Worm (Caenorhabditis elegans): ENCODE measurements around the gene best-20.

DNA sequence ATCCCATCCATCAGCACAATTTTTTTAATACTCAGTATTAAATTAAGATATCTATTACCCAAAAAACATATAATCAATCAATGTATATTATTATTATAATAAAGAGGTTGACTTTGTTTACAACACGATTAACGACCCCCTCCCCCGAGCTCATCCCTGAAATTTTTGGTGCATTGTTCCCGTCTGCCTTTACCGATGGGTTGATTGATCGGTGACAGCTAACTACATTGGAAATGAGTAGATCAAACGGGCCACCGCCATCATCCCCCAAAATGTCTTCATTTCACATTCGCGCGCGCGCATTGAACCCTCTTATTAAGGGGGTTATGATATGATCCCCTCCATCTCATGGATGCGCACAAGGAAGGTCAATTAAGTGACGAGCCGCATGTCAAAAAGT, 3.8 kb downstream of the best-20 start:
- TF ChIP-seq egl-27 (tag; optimal IDR thresholded peaks at IDR 0.05) (no peak), ceh-82 (tag; optimal IDR thresholded peaks at IDR 0.05) (no peak), aly-2 (tag; optimal IDR thresholded peaks at IDR 0.05) (no peak), elt-3 (tag; optimal IDR thresholded peaks at IDR 0.05) (no peak), pqm-1 (tag; optimal IDR thresholded peaks at IDR 0.05) (no peak), zag-1 (tag; optimal IDR thresholded peaks at IDR 0.05) (no peak), snpc-4 (tag; optimal IDR thresholded peaks at IDR 0.05) (no peak), tbx-2 (tag; optimal IDR thresholded peaks at IDR 0.05) (no peak), unc-39 (tag; optimal IDR thresholded peaks at IDR 0.05) (no peak), skn-1 (tag; optimal IDR thresholded peaks at IDR 0.05) (no peak)
